Comparison of ENCODE assay signal across 3 worm cellular contexts in the genomic region with DNA sequence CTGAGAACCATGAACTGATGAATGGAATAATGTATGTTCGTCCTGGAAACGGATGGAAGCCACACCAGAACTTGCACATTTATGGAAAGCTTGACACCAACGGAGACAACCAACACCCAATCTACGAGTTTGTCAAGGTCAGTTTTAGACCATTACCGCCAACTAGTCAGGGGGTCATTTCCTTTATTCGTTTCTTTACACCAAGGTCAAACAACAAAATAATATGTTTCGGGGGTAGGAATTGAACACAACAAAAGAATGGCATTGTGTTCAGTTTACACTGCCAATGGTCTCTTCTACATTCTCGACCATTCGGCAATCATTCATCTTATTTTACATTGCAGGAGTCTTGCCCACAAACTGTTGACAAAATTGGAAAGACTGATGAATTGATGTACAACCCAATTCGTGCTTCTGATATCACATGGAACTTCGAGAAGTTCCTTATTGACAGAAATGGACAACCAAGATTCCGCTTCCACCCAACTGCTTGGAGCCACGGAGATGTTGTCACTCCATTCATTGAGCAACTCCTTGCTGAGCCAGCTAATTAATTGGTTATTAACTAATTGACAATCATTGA.
TF ChIP-seq lines count a peak whose summit lies in the region.

No protein-coding gene starts in this region.

TF ChIP-seq in whole organism, L1 larva, 84 proteins besides CTCF, POLR2A, EP300 and RAD21:
- TF ChIP-seq nhr-85 (tag; lab: Kevin White, UChicago) (peak; percentile 69), mef-2 (tag; optimal IDR thresholded peaks at IDR 0.05; lab: Kevin White, UChicago) (no peak), egl-13 (tag; optimal IDR thresholded peaks at IDR 0.05; lab: Kevin White, UChicago) (no peak), C04F5.9 (tag; optimal IDR thresholded peaks at IDR 0.05; lab: Kevin White, UChicago) (no peak), nhr-20 (tag; optimal IDR thresholded peaks at IDR 0.05; lab: Kevin White, UChicago) (no peak), vab-15 (tag; optimal IDR thresholded peaks at IDR 0.05; lab: Kevin White, UChicago) (no peak), sup-37 (GFP tag; optimal IDR thresholded peaks at IDR 0.05; lab: Kevin White, UChicago) (no peak), jun-1 (tag; optimal IDR thresholded peaks at IDR 0.05; lab: Kevin White, UChicago) (no peak), mep-1 (tag; optimal IDR thresholded peaks at IDR 0.05; lab: Kevin White, UChicago) (no peak), nhr-12 (tag; optimal IDR thresholded peaks at IDR 0.05; lab: Kevin White, UChicago) (no peak), grh-1 (GFP tag; IDR thresholded peaks at IDR 0.05; lab: Robert Waterston, UW) (0 out of 2 replicates have a peak, but pooled peaks have one; percentile 7)

TF ChIP-seq in whole organism, L2 larva, 48 proteins besides CTCF, POLR2A, EP300 and RAD21:
- no peak for TF ChIP-seq mab-5 (tag; optimal IDR thresholded peaks at IDR 0.05; lab: Kevin White, UChicago)
- peak; percentile 53 for TF ChIP-seq nhr-25 (tag; optimal IDR thresholded peaks at IDR 0.05; lab: Kevin White, UChicago)

TF ChIP-seq in whole organism, L3 larva, 47 proteins besides CTCF, POLR2A, EP300 and RAD21:
- TF ChIP-seq snpc-4 (tag; optimal IDR thresholded peaks at IDR 0.05; lab: Kevin White, UChicago) (no peak), nhr-25 (tag; optimal IDR thresholded peaks at IDR 0.05; lab: Kevin White, UChicago) (peak; percentile 70), nhr-43 (tag; optimal IDR thresholded peaks at IDR 0.05; lab: Kevin White, UChicago; ENCODE audit: poor library complexity, severe bottlenecking) (peak; percentile 3)
